Fruit fly (Drosophila melanogaster): ENCODE data around the gene CG13995.

- TF ChIP-seq ey (GFP tag; optimal IDR thresholded peaks at IDR 0.05) (no peak), lola (GFP tag; optimal IDR thresholded peaks at IDR 0.05) (no peak), psq (GFP tag; optimal IDR thresholded peaks at IDR 0.05) (no peak), Mio (GFP tag; optimal IDR thresholded peaks at IDR 0.05) (no peak), Dif (GFP tag; optimal IDR thresholded peaks at IDR 0.05; ENCODE audit: partially characterized antibody) (no peak), Hr83 (GFP tag; optimal IDR thresholded peaks at IDR 0.05; ENCODE audit: poor library complexity, severe bottlenecking) (no peak), foxo (GFP tag; optimal IDR thresholded peaks at IDR 0.05) (no peak), fru (GFP tag; optimal IDR thresholded peaks at IDR 0.05) (no peak), dsf (GFP tag; optimal IDR thresholded peaks at IDR 0.05; ENCODE audit: borderline replicate concordance) (no peak), h (GFP tag; optimal IDR thresholded peaks at IDR 0.05) (no peak)
Observed at dm6 chr2L:6077632-6078031, 23.5 kb downstream of the CG13995 start.

All from whole organism, wandering third instar larva.